Fruit fly (Drosophila melanogaster) whole organism: ENCODE measurements around the gene RanGAP.

Experiments used
- CG8478 ChIP-seq: fragments of >200 bp; optimal IDR thresholded peaks from 2 replicates; lab custom pipeline; 2018; ENCODE audit warnings: inconsistent platforms
- Dll ChIP-seq: fragments of >200 bp; optimal IDR thresholded peaks from 2 replicates; lab custom pipeline; 2017
- EcR ChIP-seq, 2 experiments: fragments of >200 bp; optimal IDR thresholded peaks; 2 replicates each; lab custom pipeline; 2017; ENCODE audit warnings: missing biosample characterization in 2 of 2, missing genetic modification characterization in 2 of 2, missing genetic modification reagents in 2 of 2
- pan ChIP-seq: fragments of >200 bp; optimal IDR thresholded peaks from 2 replicates; lab custom pipeline; 2017
- psq ChIP-seq: fragments of >200 bp; optimal IDR thresholded peaks from 2 replicates; lab custom pipeline; 2017
- usp ChIP-seq: fragments of >200 bp; optimal IDR thresholded peaks from 2 replicates; lab custom pipeline; 2017; ENCODE audit warnings: missing biosample characterization, missing genetic modification characterization, mixed read lengths

Gene RanGAP

dm6 chr2L:19439598-19440230 lies 2.0 kb upstream of the RanGAP start:
- TF ChIP-seq pan (lab: Kevin White, UChicago) = no peak
- TF ChIP-seq EcR (GFP tag; optimal IDR thresholded peaks at IDR 0.05; lab: Kevin White, UChicago) = no peak
- no peak for TF ChIP-seq Dll
- TF ChIP-seq psq (lab: Kevin White, UChicago) = no peak
- no peak for TF ChIP-seq usp (GFP tag; lab: Kevin White, UChicago)
- no peak for TF ChIP-seq CG8478 (lab: Kevin White, UChicago)

dm6 chr2L:19440285-19440684 lies 1.5 kb upstream of the RanGAP start:
- TF ChIP-seq usp (GFP tag; lab: Kevin White, UChicago) (no peak), Dll (no peak), CG8478 (lab: Kevin White, UChicago) (no peak), pan (lab: Kevin White, UChicago) (no peak), psq (lab: Kevin White, UChicago) (no peak), EcR (GFP tag; optimal IDR thresholded peaks at IDR 0.05; lab: Kevin White, UChicago) (no peak)

- TF ChIP-seq Dll = no peak
- TF ChIP-seq EcR (GFP tag; optimal IDR thresholded peaks at IDR 0.05; lab: Kevin White, UChicago) = peak in 1 of 2 experiments; percentile 75
Measured at dm6 chr2L:19440732-19441131, 1.0 kb upstream of the RanGAP start.

- TF ChIP-seq pan (lab: Kevin White, UChicago) = no peak
- TF ChIP-seq Dll = no peak
- TF ChIP-seq CG8478 (lab: Kevin White, UChicago) = no peak
- TF ChIP-seq EcR (GFP tag; optimal IDR thresholded peaks at IDR 0.05; lab: Kevin White, UChicago) = no peak
- TF ChIP-seq usp (GFP tag; lab: Kevin White, UChicago) = no peak
- no peak for TF ChIP-seq psq (lab: Kevin White, UChicago)
Measured at dm6 chr2L:19441339-19441738, 420 bp upstream of the RanGAP start.

- TF ChIP-seq psq (lab: Kevin White, UChicago) (no peak), EcR (GFP tag; optimal IDR thresholded peaks at IDR 0.05; lab: Kevin White, UChicago) (no peak), Dll (no peak), usp (GFP tag; lab: Kevin White, UChicago) (no peak)
Measured at dm6 chr2L:19442627-19443026, 868 bp downstream of the RanGAP start, which contains the start of gene CG10237. Gene CG10237 (minus strand): TSS chr2L:19442727.

DNA sequence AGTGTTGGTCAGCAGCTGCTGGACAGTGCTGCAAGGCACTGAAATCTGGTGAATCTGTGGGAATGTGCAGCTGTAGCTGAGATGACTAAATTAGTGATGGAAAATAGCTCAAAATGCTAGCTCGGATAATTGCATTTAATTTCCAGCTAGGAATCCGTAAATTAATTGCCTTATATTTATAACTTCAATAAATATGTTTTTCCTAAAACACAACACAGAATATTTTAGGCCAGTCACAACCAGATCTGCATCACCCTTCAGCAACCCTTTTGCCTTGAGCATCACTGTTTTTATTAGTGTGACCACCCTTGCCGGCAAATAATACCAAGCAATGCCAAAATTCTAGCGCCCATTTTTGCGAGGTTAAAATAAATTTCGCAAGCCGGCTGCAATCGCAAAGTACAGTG lies 3.0 kb downstream of the RanGAP start, which contains the start of gene Hs2st:
Hs2st (minus strand) TSS at position 17 of the 407 bp plus-strand sequence.
- no peak for TF ChIP-seq psq (lab: Kevin White, UChicago)
- no peak for TF ChIP-seq usp (GFP tag; lab: Kevin White, UChicago)
- TF ChIP-seq EcR (GFP tag; optimal IDR thresholded peaks at IDR 0.05; lab: Kevin White, UChicago) = no peak
- no peak for TF ChIP-seq Dll
- TF ChIP-seq CG8478 (lab: Kevin White, UChicago) = no peak
- no peak for TF ChIP-seq pan (lab: Kevin White, UChicago)

DNA sequence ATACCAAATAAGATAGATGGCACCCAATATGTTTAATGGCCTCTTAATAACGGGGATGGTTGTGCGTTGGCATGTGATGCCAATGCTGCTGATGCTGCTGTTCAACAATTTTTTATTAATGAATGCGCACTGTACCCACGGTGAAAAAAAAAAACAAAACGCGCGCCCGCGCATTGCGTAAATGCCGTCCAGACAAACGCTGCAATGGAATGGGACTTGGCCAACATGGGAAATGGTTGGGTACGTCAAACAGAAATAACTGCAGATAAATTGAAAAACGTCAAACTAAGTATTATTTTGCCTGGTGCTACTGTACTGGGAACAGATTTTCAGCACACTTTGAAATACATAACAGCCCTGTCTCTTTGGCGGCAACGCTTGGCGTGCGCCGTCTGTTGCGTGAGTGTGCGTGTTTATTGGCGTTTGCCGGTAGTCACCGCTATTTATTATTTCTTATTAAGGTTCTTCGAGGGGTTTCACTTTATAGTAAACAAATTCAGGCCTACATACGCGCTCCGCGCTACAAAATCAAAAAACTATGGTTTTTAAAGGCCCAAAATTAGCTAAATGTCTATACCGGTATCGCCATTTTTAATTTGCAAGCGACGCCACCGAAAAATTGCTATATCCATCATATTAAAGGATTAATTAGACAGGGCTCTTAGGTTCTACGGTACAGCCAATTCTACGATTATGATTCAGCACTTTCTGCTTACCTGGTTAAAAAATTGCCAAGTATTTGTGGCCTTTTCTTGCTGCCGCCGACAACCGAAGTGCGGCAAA lies 11.0 kb downstream of the RanGAP start:
- TF ChIP-seq pan (lab: Kevin White, UChicago) = no peak
- no peak for TF ChIP-seq CG8478 (lab: Kevin White, UChicago)
- TF ChIP-seq Dll = no peak
- no peak for TF ChIP-seq psq (lab: Kevin White, UChicago)
- no peak for TF ChIP-seq usp (GFP tag; lab: Kevin White, UChicago)
- TF ChIP-seq EcR (GFP tag; optimal IDR thresholded peaks at IDR 0.05; lab: Kevin White, UChicago) = no peak

dm6 chr2L:19453381-19453780 lies 11.6 kb downstream of the RanGAP start, which contains the start of gene Top2:
Gene Top2 (minus strand): TSS chr2L:19453490.
- TF ChIP-seq pan (lab: Kevin White, UChicago) (no peak), Dll (no peak), CG8478 (lab: Kevin White, UChicago) (no peak), usp (GFP tag; lab: Kevin White, UChicago) (no peak), psq (lab: Kevin White, UChicago) (no peak), EcR (GFP tag; optimal IDR thresholded peaks at IDR 0.05; lab: Kevin White, UChicago) (no peak)

DNA sequence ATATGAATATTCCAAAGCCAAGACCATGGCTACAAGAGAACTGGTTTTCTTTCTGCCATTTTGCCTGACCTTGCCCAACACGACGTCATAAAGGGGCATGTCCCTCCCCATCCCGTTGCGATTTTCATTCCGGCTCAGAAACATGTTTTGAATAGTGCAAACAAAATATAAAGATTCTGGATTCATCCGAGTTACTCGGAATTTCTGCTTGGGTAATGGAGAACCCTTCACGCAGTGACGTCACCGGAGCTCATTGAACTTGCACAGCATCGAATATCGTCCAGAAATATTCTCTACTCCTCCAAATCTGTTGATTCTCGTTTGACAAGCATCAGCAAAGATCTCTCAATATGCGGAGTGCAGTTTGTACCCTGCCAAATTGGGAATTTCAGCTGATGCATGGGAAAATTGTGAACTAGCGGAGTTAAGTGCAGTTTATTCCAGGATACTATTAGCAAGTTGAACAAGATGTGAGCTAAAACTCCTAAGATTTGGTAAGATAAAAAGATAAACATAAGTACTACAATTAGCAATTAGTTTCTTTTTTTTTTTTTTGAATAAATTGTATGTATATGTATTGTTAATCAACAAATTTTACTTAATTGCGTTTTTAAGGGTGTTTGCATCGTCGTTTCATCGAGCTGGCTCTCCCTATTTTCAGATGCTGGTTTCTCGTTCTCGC lies 12.5 kb downstream of the RanGAP start, which contains the start of gene CG10026:
CG10026 (plus strand) TSS at position 187 of the 682 bp plus-strand sequence.
- TF ChIP-seq EcR (GFP tag; optimal IDR thresholded peaks at IDR 0.05; lab: Kevin White, UChicago) = peak in 1 of 2 experiments; percentile 93
- no peak for TF ChIP-seq pan (lab: Kevin White, UChicago)
- no peak for TF ChIP-seq Dll
- TF ChIP-seq CG8478 (lab: Kevin White, UChicago) = no peak
- no peak for TF ChIP-seq psq (lab: Kevin White, UChicago)

DNA sequence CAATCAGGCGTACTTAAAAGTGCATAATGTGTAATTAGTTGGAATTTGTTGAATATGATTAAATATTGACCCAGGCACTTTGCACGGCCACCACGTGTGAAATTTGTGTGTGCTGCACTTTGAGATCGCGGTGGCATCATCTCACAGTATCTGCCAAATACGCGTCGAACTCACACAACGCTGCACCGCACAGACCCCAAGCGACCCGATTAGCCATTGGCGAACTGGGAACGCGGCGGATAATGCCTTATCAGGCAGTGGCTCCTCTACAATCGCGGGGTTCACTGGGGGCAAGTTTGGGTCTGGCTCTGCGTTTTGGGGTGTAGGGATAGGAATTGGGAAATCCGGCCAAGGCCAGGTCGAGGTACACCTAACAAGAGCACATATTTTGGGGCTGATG lies 13.4 kb downstream of the RanGAP start:
- TF ChIP-seq EcR (GFP tag; optimal IDR thresholded peaks at IDR 0.05; lab: Kevin White, UChicago) (no peak), Dll (no peak), usp (GFP tag; lab: Kevin White, UChicago) (no peak), CG8478 (lab: Kevin White, UChicago) (no peak), psq (lab: Kevin White, UChicago) (no peak), pan (lab: Kevin White, UChicago) (no peak)

DNA sequence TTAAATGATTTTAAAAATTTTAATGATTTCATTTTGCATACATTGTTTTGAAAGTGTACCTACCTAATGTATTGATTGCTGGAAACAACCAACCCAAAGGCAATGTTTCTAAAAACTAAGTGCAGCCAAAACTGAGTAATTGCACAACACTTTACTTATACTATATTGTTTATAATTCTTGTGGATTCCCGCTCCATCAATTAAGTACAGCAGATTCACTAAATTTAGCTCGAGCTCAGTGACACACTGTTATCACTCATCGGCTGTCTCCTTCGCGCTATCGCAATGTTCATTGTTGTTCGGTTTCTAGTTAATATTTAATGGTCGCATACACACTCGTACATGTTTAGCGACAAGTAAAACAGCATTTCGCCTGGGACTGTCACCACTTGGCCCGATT lies 14.0 kb downstream of the RanGAP start:
- TF ChIP-seq Dll (no peak), pan (lab: Kevin White, UChicago) (no peak), psq (lab: Kevin White, UChicago) (no peak), usp (GFP tag; lab: Kevin White, UChicago) (no peak), EcR (GFP tag; optimal IDR thresholded peaks at IDR 0.05; lab: Kevin White, UChicago) (no peak), CG8478 (lab: Kevin White, UChicago) (no peak)
